Fruit fly (Drosophila melanogaster): ENCODE measurements around the gene ush.

ush gene

dm6 chr2L:516032-516993, 40.3 kb downstream of the ush start (continued):
- TF ChIP-seq toy (GFP tag; IDR thresholded peaks at IDR 0.05) (no peak), Myb (GFP tag; optimal IDR thresholded peaks at IDR 0.05) (peak; percentile 23), inv (GFP tag; IDR thresholded peaks at IDR 0.05; ENCODE audit: partially characterized antibody) (no peak), caup (GFP tag; optimal IDR thresholded peaks at IDR 0.05; ENCODE audit: severe bottlenecking) (peak; percentile 58), CG2120 (GFP tag; optimal IDR thresholded peaks at IDR 0.05) (peak; percentile 67), Bdp1 (GFP tag; optimal IDR thresholded peaks at IDR 0.05) (peak; percentile 38), CG17912 (GFP tag; optimal IDR thresholded peaks at IDR 0.05) (no peak), CG17328 (GFP tag; IDR thresholded peaks at IDR 0.05) (peak; percentile 82), Kr (GFP tag; optimal IDR thresholded peaks at IDR 0.05) (no peak), NFAT (GFP tag; IDR thresholded peaks at IDR 0.05) (no peak), Sry-β (GFP tag; optimal IDR thresholded peaks at IDR 0.05) (no peak), C15 (GFP tag; IDR thresholded peaks at IDR 0.05) (peak; percentile 61; the same call in 1 of the 3 replicates), fd3F (GFP tag; optimal IDR thresholded peaks at IDR 0.05) (peak; percentile 26), phol (tag; optimal IDR thresholded peaks at IDR 0.05) (peak; percentile 86), exex (tag; optimal IDR thresholded peaks at IDR 0.05) (no peak), eve (GFP tag; optimal IDR thresholded peaks at IDR 0.05) (peak in 1 of 2 experiments; percentile 59), yki (optimal IDR thresholded peaks at IDR 0.05) (peak; percentile 5), jigr1 (GFP tag; IDR thresholded peaks at IDR 0.05) (peak; percentile 61; the same call in 1 of the 3 replicates), CkIIα-i1 (GFP tag; IDR thresholded peaks at IDR 0.05) (no peak), ERR (GFP tag; optimal IDR thresholded peaks at IDR 0.05) (no peak), wdn (GFP tag; IDR thresholded peaks at IDR 0.05) (peak; percentile 68), ranshi (GFP tag; IDR thresholded peaks at IDR 0.05) (peak; percentile 71), insv (GFP tag; optimal IDR thresholded peaks at IDR 0.05) (no peak), Neu2 (GFP tag; optimal IDR thresholded peaks at IDR 0.05; ENCODE audit: borderline replicate concordance) (no peak), CG33557 (GFP tag; optimal IDR thresholded peaks at IDR 0.05) (peak; percentile 28), ash1 (GFP tag; optimal IDR thresholded peaks at IDR 0.05) (no peak), Mrtf (GFP tag; IDR thresholded peaks at IDR 0.05) (0 out of 3 replicates have a peak, but pooled peaks have one; percentile 69), ssp (GFP tag; IDR thresholded peaks at IDR 0.05) (peak; percentile 57), CG15514 (GFP tag; optimal IDR thresholded peaks at IDR 0.05) (peak; percentile 53), BEAF-32 (GFP tag; optimal IDR thresholded peaks at IDR 0.05) (no peak), HLH4C (GFP tag; IDR thresholded peaks at IDR 0.05; ENCODE audit: partially characterized antibody) (no peak), tin (GFP tag; optimal IDR thresholded peaks at IDR 0.05) (peak; percentile 69), Oli (tag; optimal IDR thresholded peaks at IDR 0.05) (peak; percentile 80), Pdp1 (GFP tag; optimal IDR thresholded peaks at IDR 0.05) (peak; percentile 68 to 77), CG15696 (tag; optimal IDR thresholded peaks at IDR 0.05) (peak; percentile 57), lilli (GFP tag; optimal IDR thresholded peaks at IDR 0.05) (peak; percentile 66), CG16863 (GFP tag; optimal IDR thresholded peaks at IDR 0.05) (peak; percentile 57), sima (GFP tag; optimal IDR thresholded peaks at IDR 0.05) (no peak), Jarid2 (GFP tag; optimal IDR thresholded peaks at IDR 0.05) (peak; percentile 48), CG8924 (tag; optimal IDR thresholded peaks at IDR 0.05) (peak; percentile 80), lbe (GFP tag; optimal IDR thresholded peaks at IDR 0.05) (no peak), grn (GFP tag; optimal IDR thresholded peaks at IDR 0.05) (peak; percentile 98), z (GFP tag; IDR thresholded peaks at IDR 0.05) (no peak), Rx (GFP tag; IDR thresholded peaks at IDR 0.05) (peak; percentile 59), gsb-n (tag; optimal IDR thresholded peaks at IDR 0.05) (peak; percentile 77), tgo (GFP tag; IDR thresholded peaks at IDR 0.05) (peak; percentile 62), CG14860 (GFP tag; IDR thresholded peaks at IDR 0.05; ENCODE audit: partially characterized antibody) (no peak), CG2678 (tag; optimal IDR thresholded peaks at IDR 0.05) (peak; percentile 87)

Data from whole organism, embryonic.